Worm (Caenorhabditis elegans) whole organism, L2 larva: ENCODE data around the gene F15B9.8.

ENCODE experiments used
- lsy-2 ChIP-seq, 2 experiments: fragments of 150-350 bp in 1 of 2; sonication (generic microtip) in 1 of 2; optimal IDR thresholded peaks; 2 replicates each; lab custom pipeline; 2014 to 2017; ENCODE audit warnings: missing biosample characterization in 2 of 2, missing genetic modification characterization in 2 of 2
- unc-62 ChIP-seq: fragments of 150-350 bp; optimal IDR thresholded peaks from 2 replicates; lab custom pipeline; 2014; ENCODE audit warnings: missing biosample characterization, missing genetic modification reagents, missing genetic modification characterization

DNA sequence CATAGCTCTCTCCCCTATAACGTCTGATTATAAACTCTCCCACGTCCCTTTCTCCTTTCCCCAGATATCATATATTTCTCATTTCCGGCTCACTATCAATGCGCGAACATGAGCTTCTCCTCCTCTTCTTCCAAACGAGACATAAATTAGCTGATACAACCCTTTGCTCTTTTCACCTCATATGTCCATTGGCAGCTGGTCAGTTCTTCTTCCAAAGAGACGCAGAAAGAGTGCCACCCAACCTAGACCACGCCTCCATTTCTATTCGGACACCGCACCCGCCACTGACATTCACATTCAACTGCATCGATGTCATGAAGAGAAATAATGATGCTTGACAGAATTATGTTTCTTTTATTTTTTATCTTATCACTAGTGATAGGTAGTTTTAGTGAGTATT is 30.4 kb downstream of the F15B9.8 start, which contains the start of gene fmi-1:
- no peak for TF ChIP-seq lsy-2 (tag; optimal IDR thresholded peaks at IDR 0.05; lab: Kevin White, UChicago)
- TF ChIP-seq unc-62 (GFP tag; lab: Kevin White, UChicago): no peak
